Worm (Caenorhabditis elegans) whole organism, mixed stage, embryonic: ENCODE data around the gene tag-196.

ENCODE experiments used
- elt-3 ChIP-seq: fragments of 150-350 bp; optimal IDR thresholded peaks from 2 replicates; lab custom pipeline; 2014; ENCODE audit warnings: missing biosample characterization, missing genetic modification characterization
- nhr-12 ChIP-seq: fragments of 150-350 bp; optimal IDR thresholded peaks from 2 replicates; lab custom pipeline; 2014; ENCODE audit warnings: missing biosample characterization, missing genetic modification characterization
- nhr-76 ChIP-seq: sonication (generic microtip); optimal IDR thresholded peaks from 2 replicates; lab custom pipeline; 2017; ENCODE audit warnings: missing biosample characterization, missing genetic modification characterization
- pha-4 ChIP-seq: fragments of 150-350 bp; optimal IDR thresholded peaks from 2 replicates; lab custom pipeline; 2018; ENCODE audit warnings: missing biosample characterization, missing genetic modification reagents, missing genetic modification characterization
- unc-62 ChIP-seq: fragments of 150-350 bp; optimal IDR thresholded peaks from 2 replicates; lab custom pipeline; 2014; ENCODE audit warnings: missing biosample characterization, missing genetic modification reagents, missing genetic modification characterization

- TF ChIP-seq unc-62 (no peak), nhr-76 (tag; lab: Kevin White, UChicago) (no peak), nhr-12 (tag; lab: Kevin White, UChicago) (no peak), elt-3 (no peak), pha-4 (tag; lab: Kevin White, UChicago) (no peak)
Observed at ce11 chrV:8602638-8603037, 7.9 kb downstream of the tag-196 start, which contains the start of gene F41E6.15.
